Fruit fly (Drosophila melanogaster): Measurements from ENCODE around the gene chrb.

Gene chrb

dm6 chr3L:11487327-11487973 lies at the start of gene chrb:
chrb (plus strand) TSS chr3L:11487550.
- TF ChIP-seq fd96Ca (GFP tag; IDR thresholded peaks at IDR 0.05) (no peak; the same call in 2 of the 3 replicates), Pif1A (GFP tag; optimal IDR thresholded peaks at IDR 0.05) (no peak), CG12605 (GFP tag; IDR thresholded peaks at IDR 0.05) (peak; percentile 66), CG4496 (GFP tag; IDR thresholded peaks at IDR 0.05) (peak; percentile 79), EcR (GFP tag; optimal IDR thresholded peaks at IDR 0.05) (peak; percentile 71), CG8159 (tag; optimal IDR thresholded peaks at IDR 0.05) (peak; percentile 24), D1 (tag; optimal IDR thresholded peaks at IDR 0.05) (no peak), CG17806 (tag; optimal IDR thresholded peaks at IDR 0.05) (no peak), gl (tag; optimal IDR thresholded peaks at IDR 0.05) (peak; percentile 4), rn (GFP tag; IDR thresholded peaks at IDR 0.05) (no peak), Snoo (tag; optimal IDR thresholded peaks at IDR 0.05) (peak; percentile 52), CG34367 (tag; optimal IDR thresholded peaks at IDR 0.05) (peak; percentile 21), CG9948 (tag; optimal IDR thresholded peaks at IDR 0.05) (no peak), CG13204 (GFP tag; optimal IDR thresholded peaks at IDR 0.05) (peak; percentile 56), CG10348 (GFP tag; IDR thresholded peaks at IDR 0.05) (no peak), Ets98B (GFP tag; IDR thresholded peaks at IDR 0.05) (peak; percentile 68), Pif1B (GFP tag; optimal IDR thresholded peaks at IDR 0.05) (peak; percentile 47), CG15710 (tag; optimal IDR thresholded peaks at IDR 0.05) (peak; percentile 5), CG8301 (tag; optimal IDR thresholded peaks at IDR 0.05) (peak; percentile 8), CG14655 (GFP tag; optimal IDR thresholded peaks at IDR 0.05) (peak; percentile 15), CG32121 (GFP tag; IDR thresholded peaks at IDR 0.05) (peak; percentile 81)

- TF ChIP-seq CG34367 (tag; optimal IDR thresholded peaks at IDR 0.05) (peak; percentile 15), Pif1B (GFP tag; optimal IDR thresholded peaks at IDR 0.05) (peak; percentile 43), CG12605 (GFP tag; IDR thresholded peaks at IDR 0.05) (peak; percentile 43; the same call in 1 of the 2 replicates), gl (tag; optimal IDR thresholded peaks at IDR 0.05) (no peak), Snoo (tag; optimal IDR thresholded peaks at IDR 0.05) (no peak), CG8159 (tag; optimal IDR thresholded peaks at IDR 0.05) (peak; percentile 75), D1 (tag; optimal IDR thresholded peaks at IDR 0.05) (no peak), CG4496 (GFP tag; IDR thresholded peaks at IDR 0.05) (peak; percentile 57; the same call in 2 of the 3 replicates), CG13204 (GFP tag; optimal IDR thresholded peaks at IDR 0.05) (no peak), rn (GFP tag; IDR thresholded peaks at IDR 0.05) (no peak), CG14655 (GFP tag; optimal IDR thresholded peaks at IDR 0.05) (peak; percentile 46), CG15710 (tag; optimal IDR thresholded peaks at IDR 0.05) (peak; percentile 44), CG10348 (GFP tag; IDR thresholded peaks at IDR 0.05) (no peak), CG9948 (tag; optimal IDR thresholded peaks at IDR 0.05) (peak; percentile 49), fd96Ca (GFP tag; IDR thresholded peaks at IDR 0.05) (0 out of 3 replicates have a peak, but pooled peaks have one; percentile 8), CG8301 (tag; optimal IDR thresholded peaks at IDR 0.05) (peak; percentile 3), EcR (GFP tag; optimal IDR thresholded peaks at IDR 0.05) (no peak), CG17806 (tag; optimal IDR thresholded peaks at IDR 0.05) (peak; percentile 55), Ets98B (GFP tag; IDR thresholded peaks at IDR 0.05) (peak; percentile 26; the same call in 1 of the 2 replicates), CG32121 (GFP tag; IDR thresholded peaks at IDR 0.05) (no peak), Pif1A (GFP tag; optimal IDR thresholded peaks at IDR 0.05) (peak; percentile 53)
Observed at dm6 chr3L:11439570-11439969, 47.8 kb upstream of the chrb start.

dm6 chr3L:11440258-11440657 lies 47.1 kb upstream of the chrb start:
- TF ChIP-seq CG8159 (tag; optimal IDR thresholded peaks at IDR 0.05) = no peak
- TF ChIP-seq Snoo (tag; optimal IDR thresholded peaks at IDR 0.05) = no peak
- TF ChIP-seq EcR (GFP tag; optimal IDR thresholded peaks at IDR 0.05) = no peak
- TF ChIP-seq CG4496 (GFP tag; IDR thresholded peaks at IDR 0.05) = no peak
- no peak for TF ChIP-seq CG8301 (tag; optimal IDR thresholded peaks at IDR 0.05)
- TF ChIP-seq CG15710 (tag; optimal IDR thresholded peaks at IDR 0.05) = no peak
- no peak for TF ChIP-seq CG34367 (tag; optimal IDR thresholded peaks at IDR 0.05)
- TF ChIP-seq rn (GFP tag; IDR thresholded peaks at IDR 0.05) = no peak
- TF ChIP-seq Ets98B (GFP tag; IDR thresholded peaks at IDR 0.05) = no peak
- TF ChIP-seq Pif1A (GFP tag; optimal IDR thresholded peaks at IDR 0.05) = no peak
- no peak for TF ChIP-seq Pif1B (GFP tag; optimal IDR thresholded peaks at IDR 0.05)
- no peak for TF ChIP-seq CG17806 (tag; optimal IDR thresholded peaks at IDR 0.05)

dm6 chr3L:11440769-11441168 lies 46.6 kb upstream of the chrb start:
- TF ChIP-seq CG15710 (tag; optimal IDR thresholded peaks at IDR 0.05) (no peak), CG10348 (GFP tag; IDR thresholded peaks at IDR 0.05) (no peak), gl (tag; optimal IDR thresholded peaks at IDR 0.05) (no peak), CG4496 (GFP tag; IDR thresholded peaks at IDR 0.05) (no peak), fd96Ca (GFP tag; IDR thresholded peaks at IDR 0.05) (no peak), EcR (GFP tag; optimal IDR thresholded peaks at IDR 0.05) (no peak), CG8301 (tag; optimal IDR thresholded peaks at IDR 0.05) (no peak), CG32121 (GFP tag; IDR thresholded peaks at IDR 0.05) (no peak), CG14655 (GFP tag; optimal IDR thresholded peaks at IDR 0.05) (no peak), CG9948 (tag; optimal IDR thresholded peaks at IDR 0.05) (no peak), rn (GFP tag; IDR thresholded peaks at IDR 0.05) (no peak), Pif1B (GFP tag; optimal IDR thresholded peaks at IDR 0.05) (no peak), CG17806 (tag; optimal IDR thresholded peaks at IDR 0.05) (no peak)

- TF ChIP-seq CG8159 (tag; optimal IDR thresholded peaks at IDR 0.05) (peak; percentile 15), CG12605 (GFP tag; IDR thresholded peaks at IDR 0.05) (peak; percentile 89), CG17806 (tag; optimal IDR thresholded peaks at IDR 0.05) (peak; percentile 25), CG14655 (GFP tag; optimal IDR thresholded peaks at IDR 0.05) (peak; percentile 13), CG34367 (tag; optimal IDR thresholded peaks at IDR 0.05) (peak; percentile 27), Pif1B (GFP tag; optimal IDR thresholded peaks at IDR 0.05) (peak; percentile 83), CG4496 (GFP tag; IDR thresholded peaks at IDR 0.05) (peak; percentile 80; the same call in 2 of the 3 replicates), fd96Ca (GFP tag; IDR thresholded peaks at IDR 0.05) (peak; percentile 74), EcR (GFP tag; optimal IDR thresholded peaks at IDR 0.05) (peak; percentile 70), CG9948 (tag; optimal IDR thresholded peaks at IDR 0.05) (no peak), CG10348 (GFP tag; IDR thresholded peaks at IDR 0.05) (no peak), CG15710 (tag; optimal IDR thresholded peaks at IDR 0.05) (peak; percentile 29), D1 (tag; optimal IDR thresholded peaks at IDR 0.05) (no peak), Pif1A (GFP tag; optimal IDR thresholded peaks at IDR 0.05) (peak; percentile 71), CG13204 (GFP tag; optimal IDR thresholded peaks at IDR 0.05) (peak; percentile 56), CG32121 (GFP tag; IDR thresholded peaks at IDR 0.05) (peak; percentile 53; the same call in 1 of the 2 replicates), Ets98B (GFP tag; IDR thresholded peaks at IDR 0.05) (peak; percentile 79), rn (GFP tag; IDR thresholded peaks at IDR 0.05) (no peak), CG8301 (tag; optimal IDR thresholded peaks at IDR 0.05) (no peak), gl (tag; optimal IDR thresholded peaks at IDR 0.05) (peak; percentile 48), Snoo (tag; optimal IDR thresholded peaks at IDR 0.05) (no peak)
Observed at dm6 chr3L:11441889-11442782, 45.2 kb upstream of the chrb start.

All from whole organism, pupa.